Fruit fly (Drosophila melanogaster): ENCODE results near the gene HDAC6.

- TF ChIP-seq psq (optimal IDR thresholded peaks at IDR 0.05): no peak
- TF ChIP-seq usp (GFP tag; optimal IDR thresholded peaks at IDR 0.05): no peak
- TF ChIP-seq EcR (GFP tag; optimal IDR thresholded peaks at IDR 0.05): no peak
- no peak for TF ChIP-seq pan (optimal IDR thresholded peaks at IDR 0.05)
Observed at dm6 chrX:15304211-15304610, 28.9 kb upstream of the HDAC6 start.
